Fruit fly (Drosophila melanogaster): ENCODE measurements around the gene CG5282.

CG5282 gene

dm6 chr3L:20441632-20442469 is 16.0 kb upstream of the CG5282 start, which contains the start of gene CG5910 (continued):
- TF ChIP-seq CG12744 (GFP tag; optimal IDR thresholded peaks at IDR 0.05) (no peak), CG2875 (GFP tag; optimal IDR thresholded peaks at IDR 0.05) (peak; percentile 78), cato (GFP tag; optimal IDR thresholded peaks at IDR 0.05; ENCODE audit: borderline replicate concordance) (peak; percentile 45), unpg (GFP tag; optimal IDR thresholded peaks at IDR 0.05) (peak; percentile 90), ftz-f1 (GFP tag; optimal IDR thresholded peaks at IDR 0.05) (no peak), CG12236 (GFP tag; optimal IDR thresholded peaks at IDR 0.05) (no peak), CG4820 (GFP tag; optimal IDR thresholded peaks at IDR 0.05) (peak; percentile 79), gem (tag; optimal IDR thresholded peaks at IDR 0.05) (peak; percentile 96), dmrt99B (tag; optimal IDR thresholded peaks at IDR 0.05) (peak; percentile 93), Aef1 (GFP tag; IDR thresholded peaks at IDR 0.05) (peak; percentile 74), sqz (GFP tag; optimal IDR thresholded peaks at IDR 0.05) (no peak), wek (GFP tag; optimal IDR thresholded peaks at IDR 0.05) (peak; percentile 42), CG15696 (tag; optimal IDR thresholded peaks at IDR 0.05) (peak; percentile 84), CG10209 (GFP tag; optimal IDR thresholded peaks at IDR 0.05) (peak; percentile 89), pzg (GFP tag; optimal IDR thresholded peaks at IDR 0.05) (no peak), CG17802 (tag; optimal IDR thresholded peaks at IDR 0.05) (peak; percentile 35), CG6765 (GFP tag; optimal IDR thresholded peaks at IDR 0.05) (peak; percentile 88), Elba2 (GFP tag; optimal IDR thresholded peaks at IDR 0.05) (no peak), exex (tag; optimal IDR thresholded peaks at IDR 0.05) (peak; percentile 63), fd64A (GFP tag; optimal IDR thresholded peaks at IDR 0.05) (no peak), corto (GFP tag; optimal IDR thresholded peaks at IDR 0.05) (no peak), H2.0 (GFP tag; IDR thresholded peaks at IDR 0.05) (peak; percentile 64), kah (GFP tag; optimal IDR thresholded peaks at IDR 0.05) (peak; percentile 69), CG2202 (tag; optimal IDR thresholded peaks at IDR 0.05) (peak; percentile 68), CG6654 (GFP tag; optimal IDR thresholded peaks at IDR 0.05) (peak; percentile 60), Sox102F (GFP tag; optimal IDR thresholded peaks at IDR 0.05) (peak; percentile 88), CG8765 (GFP tag; IDR thresholded peaks at IDR 0.05) (0 out of 2 replicates have a peak, but pooled peaks have one; percentile 39), Ptx1 (GFP tag; IDR thresholded peaks at IDR 0.05) (peak; percentile 83), CG9817 (tag; optimal IDR thresholded peaks at IDR 0.05) (peak; percentile 80), caup (GFP tag; optimal IDR thresholded peaks at IDR 0.05; ENCODE audit: severe bottlenecking) (peak; percentile 91), Mrtf (GFP tag; IDR thresholded peaks at IDR 0.05) (peak; percentile 64; the same call in 2 of the 3 replicates), D (optimal IDR thresholded peaks at IDR 0.05) (no peak), D (GFP tag; optimal IDR thresholded peaks at IDR 0.05) (peak; percentile 92), CG18619 (GFP tag; optimal IDR thresholded peaks at IDR 0.05) (peak; percentile 93), Chrac-16 (GFP tag; optimal IDR thresholded peaks at IDR 0.05) (peak; percentile 78), B-H1 (GFP tag; IDR thresholded peaks at IDR 0.05) (peak; percentile 65; the same call in 2 of the 3 replicates), CG9609 (GFP tag; optimal IDR thresholded peaks at IDR 0.05) (no peak), CG10979 (tag; optimal IDR thresholded peaks at IDR 0.05) (peak; percentile 95), CG30403 (GFP tag; optimal IDR thresholded peaks at IDR 0.05) (peak; percentile 89), zfh2 (GFP tag; optimal IDR thresholded peaks at IDR 0.05) (peak; percentile 25), Rfx (GFP tag; IDR thresholded peaks at IDR 0.05) (peak; percentile 75), CG7745 (tag; optimal IDR thresholded peaks at IDR 0.05) (no peak), az2 (GFP tag; optimal IDR thresholded peaks at IDR 0.05) (peak; percentile 82), CG14710 (tag; optimal IDR thresholded peaks at IDR 0.05) (peak; percentile 93), mld (GFP tag; IDR thresholded peaks at IDR 0.05; ENCODE audit: partially characterized antibody) (no peak), Dek (tag; optimal IDR thresholded peaks at IDR 0.05) (peak; percentile 89), CG13123 (GFP tag; optimal IDR thresholded peaks at IDR 0.05) (peak; percentile 76), ash1 (GFP tag; optimal IDR thresholded peaks at IDR 0.05) (no peak)

All from whole organism, embryonic.